Fruit fly (Drosophila melanogaster) whole organism, pupa: ENCODE results near the gene RpS21.
A peak's percentile ranks its signal among the peaks of the same experiment; 100 is the strongest.

ENCODE experiments used
- CG10348 ChIP-seq: fragments of 200-800 bp; sonication (Bioruptor generic); IDR thresholded peaks from 2 replicates; pipeline ENCODE4 v1.3.6; 2022; ENCODE audit warnings: missing biosample characterization, missing genetic modification characterization
- CG12605 ChIP-seq: fragments of 200-800 bp; sonication (Bioruptor generic); IDR thresholded peaks from 2 replicates; pipeline ENCODE4 v1.3.6; 2022; ENCODE audit warnings: missing biosample characterization, missing genetic modification characterization
- CG8159 ChIP-seq: fragments of 200-800 bp; sonication (Bioruptor generic); optimal IDR thresholded peaks from 3 replicates; lab custom pipeline; 2018; ENCODE audit warnings: missing biosample characterization, mild to moderate bottlenecking, missing genetic modification characterization, moderate library complexity
- CG8301 ChIP-seq: fragments of 200-800 bp; sonication (Bioruptor generic); optimal IDR thresholded peaks from 2 replicates; lab custom pipeline; 2018; ENCODE audit warnings: missing biosample characterization, mild to moderate bottlenecking, missing genetic modification characterization
- D1 ChIP-seq: fragments of 200-800 bp; sonication (Bioruptor generic); optimal IDR thresholded peaks from 2 replicates; lab custom pipeline; 2018; ENCODE audit warnings: missing biosample characterization, mild to moderate bottlenecking, missing genetic modification characterization, moderate library complexity
- EcR ChIP-seq: fragments of 200-800 bp; sonication (Bioruptor generic); optimal IDR thresholded peaks from 3 replicates; lab custom pipeline; 2019; ENCODE audit warnings: missing biosample characterization, missing genetic modification characterization, mild to moderate bottlenecking, moderate library complexity, missing genetic modification reagents
- Ets98B ChIP-seq: fragments of 200-800 bp; sonication (Bioruptor generic); IDR thresholded peaks from 2 replicates; pipeline ENCODE4 v1.3.6; 2022; ENCODE audit warnings: missing biosample characterization, missing genetic modification characterization
- Pif1B ChIP-seq: fragments of 200-800 bp; sonication (Bioruptor generic); optimal IDR thresholded peaks from 3 replicates; lab custom pipeline; 2016; ENCODE audit warnings: missing biosample characterization, missing genetic modification characterization
- fd96Ca ChIP-seq: fragments of 200-800 bp; sonication (Bioruptor generic); IDR thresholded peaks from 3 replicates; pipeline ENCODE4 v1.3.6; 2022; ENCODE audit warnings: missing biosample characterization, missing genetic modification characterization
- gl ChIP-seq: fragments of 200-800 bp; sonication (Bioruptor generic); optimal IDR thresholded peaks from 2 replicates; lab custom pipeline; 2018; ENCODE audit warnings: missing biosample characterization, mild to moderate bottlenecking, missing genetic modification characterization

DNA sequence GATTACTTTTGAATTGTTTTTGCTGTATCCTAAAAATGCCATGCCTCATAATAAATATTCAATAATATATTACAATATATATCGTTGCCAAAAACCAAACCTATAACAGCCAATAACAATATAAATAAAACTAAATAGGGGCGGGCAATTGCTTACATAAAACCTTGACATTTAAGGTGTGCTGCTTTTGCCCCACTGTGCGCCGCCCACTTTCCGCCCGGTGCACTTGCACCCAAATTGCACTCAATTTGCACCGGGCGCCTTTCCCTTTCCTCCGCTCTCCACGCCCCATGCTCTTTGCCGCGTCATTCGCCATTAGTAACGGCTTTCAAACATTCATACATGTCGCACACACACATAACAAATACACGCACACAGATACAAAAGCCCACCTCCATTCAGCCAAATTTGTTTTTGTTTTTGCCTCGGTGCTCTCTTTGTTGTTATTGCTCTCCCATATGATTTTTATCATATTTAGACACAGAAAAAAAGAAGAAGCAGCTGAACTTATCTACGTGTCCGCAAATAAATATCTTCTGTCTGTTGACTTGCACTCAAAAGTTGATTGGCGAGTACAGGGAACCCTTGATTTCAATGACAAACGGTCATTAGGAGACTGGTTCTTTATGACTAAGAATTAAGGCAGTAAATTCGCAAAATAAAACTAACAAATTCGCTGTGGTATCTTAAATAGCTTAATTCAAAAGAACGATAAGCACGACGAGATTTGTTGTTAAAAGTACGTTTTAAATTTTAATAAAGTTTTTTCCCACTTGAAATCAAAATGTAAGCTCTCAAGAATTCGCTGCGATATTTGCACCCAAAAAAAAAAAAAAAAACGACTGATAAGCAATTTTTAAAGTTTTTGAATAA, 2.2 kb downstream of the RpS21 start:
- TF ChIP-seq CG10348 (GFP tag; lab: Robert Waterston, UW) (no peak), Pif1B (GFP tag; lab: Kevin White, UChicago) (peak; percentile 48), CG8301 (tag; lab: Kevin White, UChicago) (peak; percentile 80), Ets98B (GFP tag; lab: Robert Waterston, UW) (peak; percentile 84), EcR (GFP tag; lab: Kevin White, UChicago) (peak; percentile 10), CG12605 (GFP tag; lab: Robert Waterston, UW) (peak; percentile 65), fd96Ca (GFP tag; lab: Robert Waterston, UW) (peak; percentile 84), CG8159 (tag; lab: Kevin White, UChicago) (peak; percentile 56), D1 (no peak), gl (tag; lab: Kevin White, UChicago) (no peak)
